Fruit fly (Drosophila melanogaster) whole organism, adult: Measurements from ENCODE around the gene CG13998.

ENCODE experiments used
- CG11617 ChIP-seq: fragments of 200-800 bp; sonication (Bioruptor generic); optimal IDR thresholded peaks from 2 replicates; lab custom pipeline; 2017; ENCODE audit warnings: mild to moderate bottlenecking, missing biosample characterization, missing genetic modification reagents, missing genetic modification characterization
- CG12768 ChIP-seq: fragments of 200-800 bp; sonication (Bioruptor generic); optimal IDR thresholded peaks from 2 replicates; lab custom pipeline; 2017; ENCODE audit warnings: missing biosample characterization, missing genetic modification characterization, mild to moderate bottlenecking, moderate library complexity, missing genetic modification reagents
- CG33017 ChIP-seq: fragments of 200-800 bp; sonication (Bioruptor generic); optimal IDR thresholded peaks from 2 replicates; lab custom pipeline; 2018; ENCODE audit warnings: missing biosample characterization, mild to moderate bottlenecking, missing genetic modification characterization, moderate library complexity
- CG5204 ChIP-seq: fragments of 200-800 bp; sonication (Bioruptor generic); optimal IDR thresholded peaks from 2 replicates; lab custom pipeline; 2016; ENCODE audit warnings: missing biosample characterization, missing genetic modification characterization
- Hr96 ChIP-seq: fragments of 200-800 bp; sonication (Bioruptor generic); optimal IDR thresholded peaks from 2 replicates; lab custom pipeline; 2016; ENCODE audit warnings: missing biosample characterization, missing genetic modification characterization
- bab1 ChIP-seq: fragments of 200-800 bp; sonication (Bioruptor generic); optimal IDR thresholded peaks from 3 replicates; lab custom pipeline; 2019; ENCODE audit warnings: missing biosample characterization, mild to moderate bottlenecking, missing genetic modification characterization, moderate library complexity
- cic ChIP-seq: fragments of 200-800 bp; sonication (Bioruptor generic); optimal IDR thresholded peaks from 2 replicates; lab custom pipeline; 2017; ENCODE audit warnings: missing biosample characterization, mild to moderate bottlenecking, missing genetic modification characterization, moderate library complexity
- cnc ChIP-seq, 2 experiments: fragments of >200 bp; optimal IDR thresholded peaks; 2 replicates each; lab custom pipeline; 2017
- toe ChIP-seq: fragments of 200-800 bp; sonication (Bioruptor generic); optimal IDR thresholded peaks from 2 replicates; lab custom pipeline; 2016; ENCODE audit warnings: missing biosample characterization, missing genetic modification characterization

dm6 chr2L:5999247-5999646, 42.6 kb upstream of the CG13998 start, which contains the start of gene Kdm5:
- TF ChIP-seq cnc (optimal IDR thresholded peaks at IDR 0.05; lab: Kevin White, UChicago) (no peak), toe (GFP tag; lab: Kevin White, UChicago) (no peak), CG5204 (GFP tag; lab: Kevin White, UChicago) (no peak), CG33017 (tag; lab: Kevin White, UChicago) (peak; percentile 39), CG12768 (GFP tag; lab: Kevin White, UChicago) (peak; percentile 24), bab1 (GFP tag; lab: Kevin White, UChicago) (peak; percentile 38), CG11617 (GFP tag; lab: Kevin White, UChicago) (no peak), Hr96 (GFP tag; lab: Kevin White, UChicago) (no peak), cic (GFP tag; lab: Kevin White, UChicago) (peak; percentile 32)
